Worm (Caenorhabditis elegans) whole organism, late embryonic: ENCODE data around the gene mtrr-1.

Experiments
- C08G9.2 ChIP-seq: sonication (generic microtip); optimal IDR thresholded peaks from 2 replicates; lab custom pipeline; 2016; ENCODE audit warnings: mild to moderate bottlenecking, missing genetic modification characterization, moderate library complexity, missing compliant biosample characterization
- C38D4.7 ChIP-seq: fragments of 200-800 bp; sonication (Bioruptor generic); optimal IDR thresholded peaks from 2 replicates; lab custom pipeline; 2018; ENCODE audit warnings: mild to moderate bottlenecking, missing genetic modification characterization, moderate library complexity, missing compliant biosample characterization
- F13H6.1 ChIP-seq: sonication (generic microtip); optimal IDR thresholded peaks from 2 replicates; lab custom pipeline; 2016; ENCODE audit warnings: missing genetic modification characterization, missing compliant biosample characterization
- K09A11.1 ChIP-seq: sonication (generic microtip); optimal IDR thresholded peaks from 2 replicates; lab custom pipeline; 2017; ENCODE audit warnings: antibody characterized with exemption, mild to moderate bottlenecking, missing genetic modification characterization, missing compliant biosample characterization; ENCODE audit not compliant: insufficient read depth
- T23F11.4 ChIP-seq: fragments of 200-800 bp; sonication (Bioruptor generic); optimal IDR thresholded peaks from 2 replicates; lab custom pipeline; 2018; ENCODE audit warnings: mild to moderate bottlenecking, missing genetic modification characterization, missing compliant biosample characterization
- ahr-1 ChIP-seq: sonication (generic microtip); optimal IDR thresholded peaks from 2 replicates; lab custom pipeline; 2016; ENCODE audit warnings: missing genetic modification characterization, missing compliant biosample characterization
- ama-1 ChIP-seq: fragments of 150-350 bp; optimal IDR thresholded peaks from 2 replicates; lab custom pipeline; 2014
- ceh-18 ChIP-seq: sonication (generic microtip); optimal IDR thresholded peaks from 2 replicates; lab custom pipeline; 2016; ENCODE audit warnings: missing genetic modification characterization, missing compliant biosample characterization
- ceh-19 ChIP-seq: fragments of 200-800 bp; sonication (Bioruptor generic); optimal IDR thresholded peaks from 2 replicates; lab custom pipeline; 2018; ENCODE audit warnings: mild to moderate bottlenecking, missing genetic modification characterization, missing compliant biosample characterization
- ceh-31 ChIP-seq: sonication (generic microtip); optimal IDR thresholded peaks from 2 replicates; lab custom pipeline; 2016; ENCODE audit warnings: missing genetic modification characterization, missing compliant biosample characterization
- ceh-48 ChIP-seq: sonication (generic microtip); optimal IDR thresholded peaks from 2 replicates; lab custom pipeline; 2016; ENCODE audit warnings: missing genetic modification characterization, inconsistent platforms, missing compliant biosample characterization
- ceh-6 ChIP-seq: fragments of 200-800 bp; sonication (Bioruptor generic); optimal IDR thresholded peaks from 2 replicates; lab custom pipeline; 2018; ENCODE audit warnings: mild to moderate bottlenecking, missing genetic modification characterization, missing compliant biosample characterization
- che-1 ChIP-seq: sonication (generic microtip); optimal IDR thresholded peaks from 2 replicates; lab custom pipeline; 2016; ENCODE audit warnings: mild to moderate bottlenecking, missing genetic modification characterization, missing compliant biosample characterization
- dve-1 ChIP-seq: sonication (generic microtip); optimal IDR thresholded peaks from 2 replicates; lab custom pipeline; 2017; ENCODE audit warnings: antibody characterized with exemption, mild to moderate bottlenecking, missing genetic modification characterization, missing compliant biosample characterization
- ets-4 ChIP-seq: sonication (generic microtip); optimal IDR thresholded peaks from 2 replicates; lab custom pipeline; 2016; ENCODE audit warnings: missing genetic modification characterization, missing compliant biosample characterization
- eyg-1 ChIP-seq: sonication (generic microtip); optimal IDR thresholded peaks from 2 replicates; lab custom pipeline; 2016; ENCODE audit warnings: missing genotype, missing genetic modification characterization, missing compliant biosample characterization
- fax-1 ChIP-seq: sonication (generic microtip); optimal IDR thresholded peaks from 2 replicates; lab custom pipeline; 2016; ENCODE audit warnings: missing genotype, missing genetic modification characterization, missing compliant biosample characterization
- fkh-6 ChIP-seq: sonication (generic microtip); optimal IDR thresholded peaks from 2 replicates; lab custom pipeline; 2016; ENCODE audit warnings: missing genetic modification characterization, missing compliant biosample characterization
- hlh-13 ChIP-seq: fragments of 200-800 bp; sonication (Bioruptor generic); optimal IDR thresholded peaks from 2 replicates; lab custom pipeline; 2018; ENCODE audit warnings: mild to moderate bottlenecking, missing genetic modification characterization, missing compliant biosample characterization
- hlh-30 ChIP-seq: sonication (generic microtip); optimal IDR thresholded peaks from 2 replicates; lab custom pipeline; 2017; ENCODE audit warnings: antibody characterized with exemption, missing genetic modification characterization, missing compliant biosample characterization; ENCODE audit not compliant: insufficient read depth
- hlh-6 ChIP-seq: sonication (generic microtip); optimal IDR thresholded peaks from 2 replicates; lab custom pipeline; 2016; ENCODE audit warnings: missing genotype, missing genetic modification characterization, missing compliant biosample characterization
- lim-6 ChIP-seq: sonication (generic microtip); optimal IDR thresholded peaks from 2 replicates; lab custom pipeline; 2016; ENCODE audit warnings: missing genetic modification characterization, missing compliant biosample characterization
- madf-2 ChIP-seq: sonication (generic microtip); optimal IDR thresholded peaks from 2 replicates; lab custom pipeline; 2017; ENCODE audit warnings: missing genetic modification characterization, missing compliant biosample characterization
- mec-3 ChIP-seq: sonication (generic microtip); optimal IDR thresholded peaks from 2 replicates; lab custom pipeline; 2016; ENCODE audit warnings: borderline replicate concordance, missing genetic modification characterization, missing compliant biosample characterization
- npax-4 ChIP-seq: sonication (generic microtip); optimal IDR thresholded peaks from 2 replicates; lab custom pipeline; 2016; ENCODE audit warnings: missing genetic modification characterization, missing compliant biosample characterization
- odd-2 ChIP-seq: sonication (generic microtip); optimal IDR thresholded peaks from 2 replicates; lab custom pipeline; 2017; ENCODE audit warnings: antibody characterized with exemption, mild to moderate bottlenecking, missing genetic modification characterization, missing compliant biosample characterization
- pat-9 ChIP-seq: fragments of 200-800 bp; sonication (Bioruptor generic); optimal IDR thresholded peaks from 2 replicates; lab custom pipeline; 2018; ENCODE audit warnings: mild to moderate bottlenecking, missing genetic modification characterization, moderate library complexity, missing compliant biosample characterization
- pax-1 ChIP-seq: fragments of 150-350 bp; optimal IDR thresholded peaks from 2 replicates; lab custom pipeline; 2014; ENCODE audit warnings: missing biosample characterization, missing genetic modification characterization
- pha-4 ChIP-seq: fragments of 150-350 bp; optimal IDR thresholded peaks from 2 replicates; lab custom pipeline; 2018; ENCODE audit warnings: missing biosample characterization, missing genetic modification reagents, missing genetic modification characterization
- pros-1 ChIP-seq: fragments of 150-350 bp; optimal IDR thresholded peaks from 2 replicates; lab custom pipeline; 2014; ENCODE audit warnings: missing biosample characterization, missing genetic modification reagents, missing genetic modification characterization
- ref-2 ChIP-seq: sonication (generic microtip); optimal IDR thresholded peaks from 2 replicates; lab custom pipeline; 2016; ENCODE audit warnings: missing genetic modification characterization, missing compliant biosample characterization
- rnt-1 ChIP-seq: sonication (generic microtip); optimal IDR thresholded peaks from 2 replicates; lab custom pipeline; 2016; ENCODE audit warnings: missing genetic modification characterization, missing compliant biosample characterization
- sox-2 ChIP-seq: fragments of 200-800 bp; sonication (Bioruptor generic); IDR thresholded peaks from 2 replicates; pipeline ENCODE4 v1.3.6; 2022; ENCODE audit warnings: missing genetic modification reagents, missing genetic modification characterization, missing compliant biosample characterization
- syd-9 ChIP-seq: sonication (generic microtip); optimal IDR thresholded peaks from 2 replicates; lab custom pipeline; 2016; ENCODE audit warnings: mild to moderate bottlenecking, missing genetic modification characterization, moderate library complexity, missing compliant biosample characterization
- tbx-7 ChIP-seq: sonication (generic microtip); optimal IDR thresholded peaks from 2 replicates; lab custom pipeline; 2016; ENCODE audit warnings: missing genotype, missing genetic modification characterization, missing compliant biosample characterization
- ttx-3 ChIP-seq: sonication (generic microtip); optimal IDR thresholded peaks from 2 replicates; lab custom pipeline; 2016; ENCODE audit warnings: missing genetic modification reagents, missing genetic modification characterization, missing compliant biosample characterization
- unc-3 ChIP-seq, 2 experiments: fragments of 200-800 bp in 1 of 2; sonication (Bioruptor generic) in 1 of 2; sonication (generic microtip) in 1 of 2; conservative IDR thresholded peaks in 1 of 2; optimal IDR thresholded peaks in 1 of 2; 2 replicates each; pipeline versions ENCODE4 v1.3.6 to Lab custom; 2016 to 2022; ENCODE audit warnings: missing compliant biosample characterization in 2 of 2, missing genetic modification characterization in 2 of 2, missing genetic modification reagents in 1 of 2
- unc-42 ChIP-seq: sonication (generic microtip); optimal IDR thresholded peaks from 2 replicates; lab custom pipeline; 2016; ENCODE audit warnings: missing genotype, missing genetic modification characterization, missing compliant biosample characterization
- unc-55 ChIP-seq: sonication (generic microtip); optimal IDR thresholded peaks from 2 replicates; lab custom pipeline; 2017; ENCODE audit warnings: missing biosample characterization, missing genetic modification reagents, missing genetic modification characterization
- zip-5 ChIP-seq: sonication (generic microtip); optimal IDR thresholded peaks from 2 replicates; lab custom pipeline; 2016; ENCODE audit warnings: missing genetic modification characterization, missing compliant biosample characterization
- ztf-16 ChIP-seq: sonication (generic microtip); optimal IDR thresholded peaks from 2 replicates; lab custom pipeline; 2017; ENCODE audit warnings: missing genetic modification characterization, missing compliant biosample characterization

Gene mtrr-1

ce11 chrII:9273984-9274383 lies 11.8 kb upstream of the mtrr-1 start (continued):
- TF ChIP-seq hlh-6 (tag; lab: Kevin White, UChicago) = no peak
- TF ChIP-seq ceh-6 (GFP tag; lab: Kevin White, UChicago) = no peak
- TF ChIP-seq odd-2 = no peak
- TF ChIP-seq unc-3 (GFP tag; conservative IDR thresholded peaks at IDR 0.05; lab: Robert Waterston, UW) = no peak
- no peak for TF ChIP-seq unc-3 (tag; optimal IDR thresholded peaks at IDR 0.05; lab: Kevin White, UChicago)
- TF ChIP-seq zip-5 (tag; lab: Kevin White, UChicago) = no peak
- no peak for TF ChIP-seq mec-3 (tag; lab: Kevin White, UChicago)
- TF ChIP-seq pax-1 (tag; lab: Kevin White, UChicago) = no peak
- no peak for TF ChIP-seq hlh-13 (GFP tag; lab: Kevin White, UChicago)
- TF ChIP-seq pat-9 (tag; lab: Kevin White, UChicago) = no peak
- TF ChIP-seq F13H6.1 (tag; lab: Kevin White, UChicago) = no peak
- TF ChIP-seq ceh-48 = no peak
- TF ChIP-seq dve-1 (tag; lab: Kevin White, UChicago) = peak; percentile 2
- peak; percentile 98 for TF ChIP-seq hlh-30 (tag; lab: Kevin White, UChicago)
- TF ChIP-seq ztf-16 (tag; lab: Kevin White, UChicago) = no peak
- TF ChIP-seq ceh-18 (tag; lab: Kevin White, UChicago) = peak; percentile 67
- no peak for TF ChIP-seq tbx-7 (tag; lab: Kevin White, UChicago)
- peak; percentile 37 for TF ChIP-seq rnt-1
- TF ChIP-seq npax-4 = no peak
- TF ChIP-seq unc-42 (tag; lab: Kevin White, UChicago) = peak; percentile 50
- TF ChIP-seq madf-2 (tag; lab: Kevin White, UChicago) = no peak
- no peak for TF ChIP-seq che-1 (tag; lab: Kevin White, UChicago)
- TF ChIP-seq C08G9.2 (tag; lab: Kevin White, UChicago) = no peak
- TF ChIP-seq fkh-6 (tag; lab: Kevin White, UChicago) = no peak
- no peak for TF ChIP-seq pha-4 (tag; lab: Kevin White, UChicago)
- no peak for TF ChIP-seq eyg-1 (tag; lab: Kevin White, UChicago)
- TF ChIP-seq sox-2 (GFP tag; lab: Robert Waterston, UW) = no peak
- TF ChIP-seq ttx-3 (tag; lab: Kevin White, UChicago) = no peak
- TF ChIP-seq K09A11.1 (tag; lab: Kevin White, UChicago) = no peak
- peak; percentile 73 for TF ChIP-seq ceh-31 (tag; lab: Kevin White, UChicago)
- no peak for TF ChIP-seq syd-9 (tag; lab: Kevin White, UChicago)
- TF ChIP-seq unc-55 = peak; percentile 91
- TF ChIP-seq ceh-19 (GFP tag; lab: Kevin White, UChicago) = no peak
- no peak for TF ChIP-seq C38D4.7 (GFP tag; lab: Kevin White, UChicago)
- TF ChIP-seq lim-6 = no peak
- peak; percentile 33 for TF ChIP-seq ref-2 (tag; lab: Kevin White, UChicago)
- no peak for TF ChIP-seq T23F11.4 (GFP tag; lab: Kevin White, UChicago)
- TF ChIP-seq fax-1 = no peak

- no peak for TF ChIP-seq ceh-6 (GFP tag; lab: Kevin White, UChicago)
- TF ChIP-seq syd-9 (tag; lab: Kevin White, UChicago) = no peak
- TF ChIP-seq T23F11.4 (GFP tag; lab: Kevin White, UChicago) = no peak
- no peak for TF ChIP-seq hlh-6 (tag; lab: Kevin White, UChicago)
- TF ChIP-seq pros-1 = no peak
- TF ChIP-seq ets-4 (tag; lab: Kevin White, UChicago) = no peak
- TF ChIP-seq ama-1 = no peak
- TF ChIP-seq C38D4.7 (GFP tag; lab: Kevin White, UChicago) = no peak
- no peak for TF ChIP-seq pax-1 (tag; lab: Kevin White, UChicago)
- no peak for TF ChIP-seq dve-1 (tag; lab: Kevin White, UChicago)
- TF ChIP-seq tbx-7 (tag; lab: Kevin White, UChicago) = no peak
- no peak for TF ChIP-seq ztf-16 (tag; lab: Kevin White, UChicago)
- no peak for TF ChIP-seq che-1 (tag; lab: Kevin White, UChicago)
- TF ChIP-seq lim-6 = no peak
- TF ChIP-seq ahr-1 = no peak
These were observed 11.0 kb upstream of the mtrr-1 start for ce11 chrII:9274734-9275133.
